Worm (Caenorhabditis elegans): ENCODE measurements around the gene T05C1.3.

The T05C1.3 gene

DNA sequence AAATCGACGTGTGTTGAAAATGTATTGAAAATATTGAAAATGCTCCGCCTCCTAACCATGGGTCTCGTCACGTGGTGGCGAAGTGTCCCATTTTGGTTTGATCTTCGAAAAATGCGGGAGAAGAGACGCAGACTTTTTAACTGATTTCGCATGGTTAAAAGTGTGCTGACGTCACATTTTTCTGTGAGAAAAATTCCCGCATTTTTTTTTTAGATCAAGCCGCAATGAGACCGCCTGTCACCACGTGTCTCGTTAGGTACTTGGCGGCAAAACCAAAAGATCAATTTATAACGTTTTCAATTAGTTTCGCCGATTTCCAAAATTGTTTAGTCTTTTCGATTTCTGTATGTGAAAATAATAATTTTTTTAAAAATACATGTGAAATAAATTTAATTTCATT, 36.0 kb upstream of the T05C1.3 start:
- TF ChIP-seq madf-6 (GFP tag; IDR thresholded peaks at IDR 0.05) (peak; percentile 81), unc-130 (GFP tag; optimal IDR thresholded peaks at IDR 0.05) (no peak), fkh-3 (tag; optimal IDR thresholded peaks at IDR 0.05) (no peak), xnd-1 (tag; optimal IDR thresholded peaks at IDR 0.05) (peak; percentile 41), nhr-179 (tag; optimal IDR thresholded peaks at IDR 0.05) (no peak), madf-8 (GFP tag; conservative IDR thresholded peaks at IDR 0.05) (peak; percentile 62), efl-1 (GFP tag; optimal IDR thresholded peaks at IDR 0.05) (peak; percentile 59), ceh-91 (GFP tag; IDR thresholded peaks at IDR 0.05) (0 out of 2 replicates have a peak, but pooled peaks have one; percentile 11), bed-2 (GFP tag; IDR thresholded peaks at IDR 0.05) (no peak)

DNA sequence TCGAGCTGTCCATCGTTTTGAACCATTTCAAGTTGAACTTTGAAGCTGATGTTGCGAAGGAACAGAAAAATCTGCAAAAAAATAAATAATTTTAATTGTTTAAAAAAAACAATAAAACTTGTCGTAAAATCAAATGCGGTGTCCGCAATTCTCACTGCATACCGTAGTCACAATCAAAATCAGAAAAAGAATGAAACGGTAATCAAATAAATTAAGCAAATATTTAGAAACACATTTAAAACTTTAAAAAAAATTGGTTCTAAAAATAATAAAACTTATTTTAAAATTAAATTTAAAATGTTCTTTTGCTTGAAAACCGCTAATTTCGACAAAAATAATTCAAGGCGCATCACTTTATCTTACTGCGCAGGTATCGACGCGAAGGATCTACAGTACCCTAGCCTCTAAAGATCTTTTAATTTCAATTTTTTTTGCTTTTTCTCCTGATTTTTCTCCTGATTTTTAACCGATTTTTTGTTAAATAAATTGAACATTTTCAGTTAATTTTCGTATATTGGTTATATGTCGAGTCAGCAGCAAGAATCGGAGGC, 34.0 kb upstream of the T05C1.3 start, which contains the start of the genes B0304.4 and B0304.2:
TSS of gene B0304.4 (minus strand) at position 101 of the 551 bp plus-strand sequence.
TSS of gene B0304.2 (plus strand) at position 501 of the 551 bp plus-strand sequence.
- TF ChIP-seq lsl-1 (GFP tag; optimal IDR thresholded peaks at IDR 0.05) (peak; percentile 86), Y53F4B.3 (GFP tag; IDR thresholded peaks at IDR 0.05) (no peak)

DNA sequence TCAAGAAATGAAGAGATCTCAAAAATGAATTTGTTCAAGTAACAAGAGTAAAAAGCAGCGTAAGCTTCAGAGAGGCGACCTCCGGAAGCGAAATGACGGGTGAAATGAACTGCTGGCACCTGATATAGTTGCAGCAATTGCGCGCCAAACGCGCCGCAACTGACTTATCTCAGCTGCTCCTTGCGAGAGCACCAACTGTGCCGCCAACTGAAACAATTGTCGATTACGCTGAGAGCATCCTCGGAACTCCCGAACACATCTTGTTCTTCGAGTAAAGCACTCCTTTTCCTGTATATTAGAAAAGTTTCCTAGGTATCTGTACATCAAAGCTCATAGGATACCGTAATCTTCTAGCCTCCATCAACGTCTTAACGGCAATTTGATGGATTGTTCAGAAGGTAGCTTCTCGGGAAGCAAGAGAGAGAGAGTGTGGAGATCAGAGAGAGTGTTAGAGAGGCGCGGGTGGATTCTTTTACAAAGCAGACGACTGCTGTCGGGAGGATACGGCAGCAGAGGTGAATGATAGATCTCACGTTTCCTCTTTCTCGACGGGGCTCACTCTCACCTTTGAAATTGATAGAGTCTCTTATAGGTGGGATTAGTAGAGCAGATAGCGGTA, 30.9 kb upstream of the T05C1.3 start:
- TF ChIP-seq zfh-2 (GFP tag; conservative IDR thresholded peaks at IDR 0.05) = 0 out of 2 replicates have a peak, but pooled peaks have one; percentile 4
- TF ChIP-seq C17E4.6 (GFP tag; IDR thresholded peaks at IDR 0.05) = no peak

DNA sequence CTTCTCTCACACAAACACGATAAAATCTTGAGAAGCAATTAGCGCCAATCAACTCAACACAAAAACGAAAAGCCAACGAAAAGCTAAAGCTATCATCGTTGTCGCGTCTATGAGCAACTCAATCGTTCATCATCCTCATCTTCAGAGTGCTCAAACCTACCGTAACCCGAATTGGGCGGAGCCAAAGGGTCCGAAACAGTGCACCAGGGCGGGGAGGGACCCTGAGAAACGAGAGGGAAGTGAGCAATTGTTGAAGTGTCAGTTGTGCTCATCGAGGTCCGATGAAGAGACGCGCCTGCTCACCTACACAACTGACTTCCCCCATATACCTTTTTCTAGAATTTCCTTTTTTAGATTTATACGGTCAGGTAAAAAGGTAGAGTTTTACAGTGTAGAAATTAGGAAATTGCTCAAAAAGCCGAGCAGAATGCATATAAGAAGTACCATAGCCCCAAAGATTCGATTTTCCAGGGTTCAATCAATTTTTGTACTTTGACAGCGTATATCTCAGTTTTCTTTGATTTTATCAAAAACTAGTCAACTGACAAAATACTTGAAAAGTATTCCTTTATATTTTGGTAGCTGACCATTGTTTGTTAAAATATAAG, 29.2 kb upstream of the T05C1.3 start, which contains the start of gene hlh-1:
TSS of gene hlh-1 (plus strand) at position 275 of the 608 bp plus-strand sequence.
- peak; percentile 3 for TF ChIP-seq K12H6.12 (tag; optimal IDR thresholded peaks at IDR 0.05)
- TF ChIP-seq F49E8.2 (tag; optimal IDR thresholded peaks at IDR 0.05; ENCODE audit: insufficient read depth) = no peak

DNA sequence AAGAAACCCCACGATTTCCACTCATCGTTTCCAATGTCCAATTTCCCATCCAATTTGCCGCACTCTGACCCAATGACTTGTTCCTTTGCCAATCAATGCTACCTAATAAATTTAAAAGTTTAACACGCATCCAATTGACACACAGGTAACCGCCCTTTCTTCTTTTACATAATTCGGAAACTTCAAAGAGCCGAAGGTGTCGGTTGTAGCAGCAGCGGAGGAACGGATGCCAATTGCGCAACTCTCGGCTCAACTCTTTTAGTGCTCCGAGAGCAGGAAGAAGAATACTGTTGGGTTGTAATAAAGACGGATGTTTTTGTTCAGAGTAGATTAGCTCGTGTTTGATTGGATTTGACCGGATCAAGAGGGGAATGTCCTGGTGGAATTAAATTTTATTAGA, 28.1 kb upstream of the T05C1.3 start:
- TF ChIP-seq repo-1 (tag; optimal IDR thresholded peaks at IDR 0.05) (no peak), snpc-3.4 (tag; optimal IDR thresholded peaks at IDR 0.05) (no peak), tlf-1 (GFP tag; optimal IDR thresholded peaks at IDR 0.05) (no peak)

DNA sequence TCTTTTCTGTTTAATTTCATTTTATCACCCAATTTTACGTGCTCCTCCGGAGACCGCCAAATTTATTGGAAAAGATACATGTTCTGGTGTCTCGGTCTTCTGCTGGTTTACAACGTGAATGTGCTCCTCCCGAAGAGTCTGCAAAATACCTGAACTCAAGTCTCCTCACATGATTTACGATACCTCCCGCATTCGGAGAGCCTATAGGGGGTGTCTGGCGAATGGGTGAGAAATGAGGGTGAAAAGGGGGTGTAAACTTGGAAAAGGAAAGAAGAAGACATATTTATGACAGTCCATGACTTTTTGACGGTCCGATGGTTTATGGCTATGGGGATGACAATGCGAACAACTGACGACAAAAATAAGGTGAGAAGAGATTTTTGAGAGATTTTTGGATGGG, 27.1 kb upstream of the T05C1.3 start:
- TF ChIP-seq ceh-58 (GFP tag; IDR thresholded peaks at IDR 0.05) (no peak), hlh-12 (tag; optimal IDR thresholded peaks at IDR 0.05) (no peak), hrde-1 (tag; optimal IDR thresholded peaks at IDR 0.05; ENCODE audit: borderline replicate concordance) (no peak), dox-1 (GFP tag; IDR thresholded peaks at IDR 0.05) (no peak), zim-3 (tag; optimal IDR thresholded peaks at IDR 0.05) (no peak), bed-1 (GFP tag; IDR thresholded peaks at IDR 0.05) (no peak), sptf-2 (GFP tag; optimal IDR thresholded peaks at IDR 0.05) (no peak)

DNA sequence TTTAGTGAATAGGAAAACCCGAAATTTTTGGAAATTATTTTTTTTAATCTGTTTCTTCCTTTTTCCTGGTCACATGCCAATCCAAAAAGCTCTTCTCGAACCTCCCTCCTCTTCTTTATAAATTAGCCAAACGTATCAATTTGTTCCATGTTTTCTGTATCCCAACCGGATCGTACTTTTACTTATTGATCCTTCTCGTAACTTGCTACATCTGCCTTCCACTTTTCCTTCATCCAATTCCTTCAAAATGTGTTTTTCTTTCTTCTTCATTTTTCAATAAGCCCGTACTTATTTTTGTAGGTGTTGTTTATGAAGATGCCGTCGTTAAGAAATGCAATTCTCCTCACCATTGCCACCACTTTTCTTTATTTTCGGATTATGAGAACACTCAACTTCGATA, 22.7 kb upstream of the T05C1.3 start, which contains the start of gene cyp-23A1:
TSS of gene cyp-23A1 (plus strand) at position 301 of the 400 bp plus-strand sequence.
- TF ChIP-seq fkh-3 (tag; optimal IDR thresholded peaks at IDR 0.05) = no peak
- TF ChIP-seq ztf-3 (GFP tag; optimal IDR thresholded peaks at IDR 0.05) = no peak
- no peak for TF ChIP-seq F57A8.1 (GFP tag; optimal IDR thresholded peaks at IDR 0.05)
- no peak for TF ChIP-seq K11D2.4 (GFP tag; IDR thresholded peaks at IDR 0.05)
- TF ChIP-seq Y79H2A.3 (GFP tag; conservative IDR thresholded peaks at IDR 0.05) = no peak
- no peak for TF ChIP-seq nhr-120 (GFP tag; IDR thresholded peaks at IDR 0.05)
- TF ChIP-seq hlh-12 (tag; optimal IDR thresholded peaks at IDR 0.05) = no peak
- TF ChIP-seq sptf-2 (GFP tag; optimal IDR thresholded peaks at IDR 0.05) = no peak
- no peak for TF ChIP-seq F37B4.10 (GFP tag; IDR thresholded peaks at IDR 0.05)
- TF ChIP-seq snpc-4 (GFP tag; optimal IDR thresholded peaks at IDR 0.05) = no peak
- TF ChIP-seq snpc-4 (tag; optimal IDR thresholded peaks at IDR 0.05) = no peak
- TF ChIP-seq tbx-9 (tag; optimal IDR thresholded peaks at IDR 0.05; ENCODE audit: borderline replicate concordance) = no peak
- TF ChIP-seq dox-1 (GFP tag; IDR thresholded peaks at IDR 0.05) = no peak
- no peak for TF ChIP-seq attf-6 (GFP tag; IDR thresholded peaks at IDR 0.05)
- TF ChIP-seq pha-4 (tag; optimal IDR thresholded peaks at IDR 0.05) = no peak
- no peak for TF ChIP-seq ceh-79 (tag; optimal IDR thresholded peaks at IDR 0.05)

Data from whole organism, young adult.